Worm (Caenorhabditis elegans): ENCODE data around the gene mec-4.

ce11 chrX:16787152-16787551 lies 19.8 kb downstream of the mec-4 start:
- TF ChIP-seq W03F9.2 (tag; optimal IDR thresholded peaks at IDR 0.05) (no peak), him-1 (tag; optimal IDR thresholded peaks at IDR 0.05) (no peak)
